Fruit fly (Drosophila melanogaster): ENCODE measurements around the gene Mst87F.

Gene Mst87F

DNA sequence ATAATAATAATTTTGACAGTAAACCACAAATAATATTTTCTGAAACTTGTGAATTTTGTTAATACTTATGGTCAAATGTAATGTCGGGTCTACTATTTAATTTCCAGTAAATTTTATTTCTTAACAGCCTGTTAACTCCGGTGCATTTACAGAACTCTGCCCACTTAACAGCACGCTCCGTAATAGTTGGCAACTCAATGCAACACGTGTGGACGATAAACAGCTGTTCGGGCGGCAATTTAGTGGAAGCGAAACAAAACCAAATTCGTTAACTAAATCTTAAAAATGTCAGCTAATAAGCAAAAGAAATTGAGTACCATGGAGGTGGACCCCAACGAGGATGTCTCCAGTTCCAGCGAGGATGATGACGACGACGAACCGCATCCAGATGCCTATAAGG, 47.0 kb downstream of the Mst87F start, which contains the start of gene CG9286:
Gene CG9286, plus strand, starts transcription at position 196 of the 400 bp plus-strand sequence.
- TF ChIP-seq Ets98B (GFP tag; IDR thresholded peaks at IDR 0.05) (no peak), Pif1A (GFP tag; optimal IDR thresholded peaks at IDR 0.05) (no peak), CG14655 (GFP tag; optimal IDR thresholded peaks at IDR 0.05) (no peak), CG8301 (tag; optimal IDR thresholded peaks at IDR 0.05) (no peak), Pif1B (GFP tag; optimal IDR thresholded peaks at IDR 0.05) (no peak), CG10348 (GFP tag; IDR thresholded peaks at IDR 0.05) (no peak)

- TF ChIP-seq CG4496 (GFP tag; IDR thresholded peaks at IDR 0.05) (peak; percentile 46; the same call in 1 of the 3 replicates), CG15710 (tag; optimal IDR thresholded peaks at IDR 0.05) (no peak), CG17806 (tag; optimal IDR thresholded peaks at IDR 0.05) (peak; percentile 76), CG34367 (tag; optimal IDR thresholded peaks at IDR 0.05) (no peak), Pif1B (GFP tag; optimal IDR thresholded peaks at IDR 0.05) (peak; percentile 42), CG9948 (tag; optimal IDR thresholded peaks at IDR 0.05) (no peak), CG10348 (GFP tag; IDR thresholded peaks at IDR 0.05) (no peak), CG13204 (GFP tag; optimal IDR thresholded peaks at IDR 0.05) (no peak), CG32121 (GFP tag; IDR thresholded peaks at IDR 0.05) (peak; percentile 80), gl (tag; optimal IDR thresholded peaks at IDR 0.05) (peak; percentile 30), D1 (tag; optimal IDR thresholded peaks at IDR 0.05) (peak; percentile 52), fd96Ca (GFP tag; IDR thresholded peaks at IDR 0.05) (no peak), CG12605 (GFP tag; IDR thresholded peaks at IDR 0.05) (no peak), CG8159 (tag; optimal IDR thresholded peaks at IDR 0.05) (peak; percentile 78), Pif1A (GFP tag; optimal IDR thresholded peaks at IDR 0.05) (peak; percentile 58), CG8301 (tag; optimal IDR thresholded peaks at IDR 0.05) (peak; percentile 82), EcR (GFP tag; optimal IDR thresholded peaks at IDR 0.05) (no peak), CG14655 (GFP tag; optimal IDR thresholded peaks at IDR 0.05) (peak; percentile 83), Ets98B (GFP tag; IDR thresholded peaks at IDR 0.05) (0 out of 2 replicates have a peak, but pooled peaks have one; percentile 38), rn (GFP tag; IDR thresholded peaks at IDR 0.05) (peak; percentile 32; the same call in 1 of the 2 replicates), Snoo (tag; optimal IDR thresholded peaks at IDR 0.05) (no peak)
Observed at dm6 chr3R:13779241-13779683, 48.5 kb downstream of the Mst87F start, which contains the start of the genes CG42375 and CG9288. Gene CG42375 (plus strand): TSS chr3R:13779624. Gene CG9288 (plus strand): TSS chr3R:13779624.
